Comparison of ENCODE assay signal across 5 worm cellular contexts in genomic region chrV:11976734-11977133, ce11.
TF ChIP-seq lines count a peak whose summit lies in the region.

No protein-coding gene starts in this region.

TF ChIP-seq in whole organism, L1 larva, 84 proteins besides CTCF, POLR2A, EP300 and RAD21 (continues in another document):
- TF ChIP-seq ceh-82 (tag; optimal IDR thresholded peaks at IDR 0.05; lab: Kevin White, UChicago) (no peak), ceh-88 (GFP tag; IDR thresholded peaks at IDR 0.05; lab: Robert Waterston, UW) (no peak), sup-37 (GFP tag; optimal IDR thresholded peaks at IDR 0.05; lab: Kevin White, UChicago) (no peak), zip-4 (GFP tag; optimal IDR thresholded peaks at IDR 0.05; lab: Kevin White, UChicago) (no peak), zag-1 (tag; optimal IDR thresholded peaks at IDR 0.05; lab: Kevin White, UChicago) (no peak), aly-2 (tag; optimal IDR thresholded peaks at IDR 0.05; lab: Kevin White, UChicago) (no peak), rnt-1 (tag; optimal IDR thresholded peaks at IDR 0.05; lab: Kevin White, UChicago) (no peak), nhr-20 (tag; optimal IDR thresholded peaks at IDR 0.05; lab: Kevin White, UChicago) (no peak), lin-35 (GFP tag; optimal IDR thresholded peaks at IDR 0.05; lab: Kevin White, UChicago) (peak in 1 of 2 experiments; percentile 28), nhr-71 (tag; optimal IDR thresholded peaks at IDR 0.05; lab: Kevin White, UChicago) (peak; percentile 29), irx-1 (tag; optimal IDR thresholded peaks at IDR 0.05; lab: Kevin White, UChicago) (no peak), swsn-7 (tag; optimal IDR thresholded peaks at IDR 0.05; lab: Kevin White, UChicago) (no peak), ama-1 (optimal IDR thresholded peaks at IDR 0.05; lab: Kevin White, UChicago) (no peak), fkh-4 (tag; optimal IDR thresholded peaks at IDR 0.05; lab: Kevin White, UChicago; ENCODE audit: borderline replicate concordance) (no peak), elt-3 (tag; optimal IDR thresholded peaks at IDR 0.05; lab: Kevin White, UChicago) (no peak), efl-1 (optimal IDR thresholded peaks at IDR 0.05; lab: Kevin White, UChicago) (no peak), efl-1 (GFP tag; optimal IDR thresholded peaks at IDR 0.05 in 1 of 2; lab: Kevin White, UChicago) (no peak), nhr-85 (tag; lab: Kevin White, UChicago) (no peak), nhr-90 (tag; optimal IDR thresholded peaks at IDR 0.05; lab: Kevin White, UChicago; ENCODE audit: poor library complexity) (peak; percentile 39)

TF ChIP-seq in whole organism, L2 larva, 48 proteins besides CTCF, POLR2A, EP300 and RAD21:
- TF ChIP-seq nhr-21 (tag; optimal IDR thresholded peaks at IDR 0.05; lab: Kevin White, UChicago) (no peak), ztf-1 (GFP tag; conservative IDR thresholded peaks at IDR 0.05; lab: Robert Waterston, UW) (no peak), crh-2 (tag; optimal IDR thresholded peaks at IDR 0.05; lab: Kevin White, UChicago) (peak; percentile 31), fos-1 (tag; optimal IDR thresholded peaks at IDR 0.05; lab: Kevin White, UChicago) (peak; percentile 43), sma-9 (GFP tag; optimal IDR thresholded peaks at IDR 0.05; lab: Kevin White, UChicago) (peak; percentile 6), sma-9 (tag; optimal IDR thresholded peaks at IDR 0.05; lab: Kevin White, UChicago) (no peak)

TF ChIP-seq in whole organism, L3 larva, 47 proteins besides CTCF, POLR2A, EP300 and RAD21:
- TF ChIP-seq nhr-11 (tag; optimal IDR thresholded peaks at IDR 0.05; lab: Kevin White, UChicago) (no peak), jun-1 (tag; optimal IDR thresholded peaks at IDR 0.05; lab: Kevin White, UChicago) (peak; percentile 68), elt-2 (tag; optimal IDR thresholded peaks at IDR 0.05; lab: Kevin White, UChicago) (peak; percentile 91), pqm-1 (tag; optimal IDR thresholded peaks at IDR 0.05; lab: Kevin White, UChicago) (peak; percentile 85)

TF ChIP-seq in whole organism, L4 larva, 104 proteins besides CTCF, POLR2A, EP300 and RAD21:
- TF ChIP-seq ztf-7 (tag; optimal IDR thresholded peaks at IDR 0.05; lab: Kevin White, UChicago) (no peak), ceh-28 (tag; optimal IDR thresholded peaks at IDR 0.05; lab: Kevin White, UChicago) (no peak), nhr-77 (tag; optimal IDR thresholded peaks at IDR 0.05; lab: Kevin White, UChicago) (peak; percentile 86), daf-16 (GFP tag; optimal IDR thresholded peaks at IDR 0.05; lab: Kevin White, UChicago) (no peak), daf-16 (tag; optimal IDR thresholded peaks at IDR 0.05; lab: Kevin White, UChicago) (peak; percentile 39), dmd-6 (GFP tag; IDR thresholded peaks at IDR 0.05; lab: Robert Waterston, UW) (peak; percentile 80), tra-1 (GFP tag; IDR thresholded peaks at IDR 0.05; lab: Robert Waterston, UW) (0 out of 2 replicates have a peak, but pooled peaks have one; percentile 46), hlh-11 (tag; optimal IDR thresholded peaks at IDR 0.05; lab: Kevin White, UChicago) (peak; percentile 49), nhr-25 (tag; optimal IDR thresholded peaks at IDR 0.05; lab: Kevin White, UChicago; ENCODE audit: borderline replicate concordance, insufficient read depth) (no peak), D1046.2 (GFP tag; IDR thresholded peaks at IDR 0.05; lab: Robert Waterston, UW) (no peak), T26A8.4 (GFP tag; IDR thresholded peaks at IDR 0.05; lab: Robert Waterston, UW) (no peak), pqm-1 (tag; optimal IDR thresholded peaks at IDR 0.05; lab: Kevin White, UChicago) (peak; percentile 34), lin-15B (tag; optimal IDR thresholded peaks at IDR 0.05; lab: Kevin White, UChicago) (no peak), lin-1 (GFP tag; IDR thresholded peaks at IDR 0.05; lab: Robert Waterston, UW) (0 out of 2 replicates have a peak, but pooled peaks have one; percentile 13), lsy-2 (tag; optimal IDR thresholded peaks at IDR 0.05; lab: Kevin White, UChicago) (peak in 1 of 2 experiments; percentile 21), T20F7.1 (GFP tag; optimal IDR thresholded peaks at IDR 0.05; lab: Kevin White, UChicago) (peak; percentile 56), dve-1 (tag; optimal IDR thresholded peaks at IDR 0.05; lab: Kevin White, UChicago; ENCODE audit: insufficient read depth) (peak; percentile 68), nhr-28 (tag; optimal IDR thresholded peaks at IDR 0.05; lab: Kevin White, UChicago) (peak; percentile 77), lir-3 (tag; optimal IDR thresholded peaks at IDR 0.05; lab: Kevin White, UChicago) (no peak), nhr-10 (tag; optimal IDR thresholded peaks at IDR 0.05; lab: Kevin White, UChicago) (peak; percentile 27), lin-39 (tag; optimal IDR thresholded peaks at IDR 0.05; lab: Kevin White, UChicago) (no peak), nhr-111 (GFP tag; optimal IDR thresholded peaks at IDR 0.05; lab: Kevin White, UChicago) (no peak), ZK546.5 (tag; optimal IDR thresholded peaks at IDR 0.05; lab: Kevin White, UChicago) (no peak), zfp-3 (GFP tag; conservative IDR thresholded peaks at IDR 0.05; lab: Robert Waterston, UW) (0 out of 2 replicates have a peak, but pooled peaks have one; percentile 9)

TF ChIP-seq in whole organism, young adult, 124 proteins besides CTCF, POLR2A, EP300 and RAD21:
- no peak for TF ChIP-seq F33H1.4 (GFP tag; IDR thresholded peaks at IDR 0.05; lab: Robert Waterston, UW)
- TF ChIP-seq sea-2 (GFP tag; IDR thresholded peaks at IDR 0.05; lab: Robert Waterston, UW), result no peak
- TF ChIP-seq Y56A3A.18 (GFP tag; IDR thresholded peaks at IDR 0.05; lab: Robert Waterston, UW), result no peak
- no peak for TF ChIP-seq nhr-90 (tag; optimal IDR thresholded peaks at IDR 0.05; lab: Kevin White, UChicago)
- TF ChIP-seq ceh-58 (GFP tag; IDR thresholded peaks at IDR 0.05; lab: Robert Waterston, UW), result no peak
- no peak for TF ChIP-seq snpc-4 (GFP tag; optimal IDR thresholded peaks at IDR 0.05; lab: Kevin White, UChicago)
- peak in 1 of 4 experiments; percentile 9 for TF ChIP-seq snpc-4 (tag; optimal IDR thresholded peaks at IDR 0.05; lab: Kevin White, UChicago)
- TF ChIP-seq attf-6 (GFP tag; IDR thresholded peaks at IDR 0.05; lab: Robert Waterston, UW), result no peak
- no peak for TF ChIP-seq cebp-1 (GFP tag; IDR thresholded peaks at IDR 0.05; lab: Robert Waterston, UW)
- TF ChIP-seq cebp-1 (tag; optimal IDR thresholded peaks at IDR 0.05; lab: Kevin White, UChicago), result peak; percentile 52
- TF ChIP-seq egl-44 (GFP tag; IDR thresholded peaks at IDR 0.05; lab: Robert Waterston, UW), result no peak
- TF ChIP-seq T26A5.8 (tag; optimal IDR thresholded peaks at IDR 0.05; lab: Kevin White, UChicago), result no peak
- TF ChIP-seq nhr-80 (tag; optimal IDR thresholded peaks at IDR 0.05; lab: Kevin White, UChicago), result peak; percentile 66
- peak; percentile 19 for TF ChIP-seq madf-10 (tag; optimal IDR thresholded peaks at IDR 0.05; lab: Kevin White, UChicago)
- no peak for TF ChIP-seq C17E4.6 (GFP tag; IDR thresholded peaks at IDR 0.05; lab: Robert Waterston, UW)
- TF ChIP-seq tbp1 (GFP tag; optimal IDR thresholded peaks at IDR 0.05; lab: Kevin White, UChicago), result peak; percentile 5
- TF ChIP-seq Y67H2A.10 (GFP tag; conservative IDR thresholded peaks at IDR 0.05; lab: Robert Waterston, UW), result no peak
- 0 out of 2 replicates have a peak, but pooled peaks have one; percentile 9 for TF ChIP-seq hmg-1.2 (GFP tag; IDR thresholded peaks at IDR 0.05; lab: Robert Waterston, UW)
- no peak for TF ChIP-seq Y79H2A.3 (GFP tag; conservative IDR thresholded peaks at IDR 0.05; lab: Robert Waterston, UW)
- no peak for TF ChIP-seq tlf-1 (GFP tag; optimal IDR thresholded peaks at IDR 0.05; lab: Kevin White, UChicago)
- peak; percentile 7 for TF ChIP-seq ZK185.1 (tag; optimal IDR thresholded peaks at IDR 0.05; lab: Kevin White, UChicago; ENCODE audit: poor library complexity, severe bottlenecking)
- no peak for TF ChIP-seq Y53F4B.3 (GFP tag; IDR thresholded peaks at IDR 0.05; lab: Robert Waterston, UW)
